Worm (Caenorhabditis elegans): ENCODE results near the gene sru-19.

DNA sequence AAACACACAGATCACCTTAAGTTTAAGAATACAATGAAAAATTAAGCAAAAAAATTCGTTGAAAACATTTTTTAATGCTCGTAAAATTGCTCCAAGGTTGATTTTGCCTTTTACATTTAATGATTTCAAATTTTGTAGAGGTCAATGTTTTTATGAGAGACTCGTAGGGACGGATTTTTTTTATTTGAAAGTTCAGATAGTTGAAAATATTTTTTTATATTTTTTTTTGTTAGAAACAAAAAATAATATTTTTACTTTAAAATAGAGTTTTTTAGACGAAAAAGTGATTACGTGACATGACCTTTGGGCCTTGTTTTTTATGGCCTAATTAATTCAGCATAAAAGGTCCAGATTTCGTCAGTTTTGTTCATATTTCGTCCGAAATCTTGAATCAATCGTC lies 43.6 kb upstream of the sru-19 start, which contains the start of gene smz-1:
- TF ChIP-seq egl-27 (tag; optimal IDR thresholded peaks at IDR 0.05): no peak
- TF ChIP-seq set-16 (GFP tag; IDR thresholded peaks at IDR 0.05): no peak
- no peak for TF ChIP-seq madf-5 (GFP tag; IDR thresholded peaks at IDR 0.05)
- TF ChIP-seq ceh-82 (tag; optimal IDR thresholded peaks at IDR 0.05): no peak
- no peak for TF ChIP-seq nhr-77 (tag; optimal IDR thresholded peaks at IDR 0.05)
- TF ChIP-seq aha-1 (tag): no peak
- no peak for TF ChIP-seq lin-39 (tag; optimal IDR thresholded peaks at IDR 0.05)
